Worm (Caenorhabditis elegans) whole organism, L2 larva: Measurements from ENCODE around the gene srb-16.

Source experiments
- dmd-4 ChIP-seq: sonication (generic microtip); optimal IDR thresholded peaks from 2 replicates; lab custom pipeline; 2017; ENCODE audit warnings: missing biosample characterization, missing genetic modification characterization
- fos-1 ChIP-seq: fragments of 150-350 bp; optimal IDR thresholded peaks from 2 replicates; lab custom pipeline; 2014; ENCODE audit warnings: missing biosample characterization, missing genetic modification characterization
- gmeb-1 ChIP-seq: fragments of 150-350 bp; optimal IDR thresholded peaks from 2 replicates; lab custom pipeline; 2014; ENCODE audit warnings: missing biosample characterization, missing genetic modification characterization
- lin-13 ChIP-seq: fragments of 150-350 bp; optimal IDR thresholded peaks from 2 replicates; lab custom pipeline; 2014; ENCODE audit warnings: missing biosample characterization, missing genetic modification reagents, missing genetic modification characterization
- lin-39 ChIP-seq: fragments of 150-350 bp; optimal IDR thresholded peaks from 2 replicates; lab custom pipeline; 2014; ENCODE audit warnings: missing biosample characterization, missing genetic modification reagents, missing genetic modification characterization
- nhr-25 ChIP-seq: fragments of 150-350 bp; sonication (generic microtip); optimal IDR thresholded peaks from 3 replicates; lab custom pipeline; 2014; ENCODE audit warnings: missing biosample characterization, missing genetic modification characterization
- skn-1 ChIP-seq: sonication (generic microtip); optimal IDR thresholded peaks from 2 replicates; lab custom pipeline; 2017; ENCODE audit warnings: missing biosample characterization, missing genetic modification characterization
- ztf-11 ChIP-seq: sonication (generic microtip); optimal IDR thresholded peaks from 2 replicates; lab custom pipeline; 2017; ENCODE audit warnings: missing biosample characterization, missing genetic modification characterization
- ztf-4 ChIP-seq: fragments of 150-350 bp; optimal IDR thresholded peaks from 2 replicates; lab custom pipeline; 2014; ENCODE audit warnings: missing biosample characterization, missing genetic modification characterization

DNA sequence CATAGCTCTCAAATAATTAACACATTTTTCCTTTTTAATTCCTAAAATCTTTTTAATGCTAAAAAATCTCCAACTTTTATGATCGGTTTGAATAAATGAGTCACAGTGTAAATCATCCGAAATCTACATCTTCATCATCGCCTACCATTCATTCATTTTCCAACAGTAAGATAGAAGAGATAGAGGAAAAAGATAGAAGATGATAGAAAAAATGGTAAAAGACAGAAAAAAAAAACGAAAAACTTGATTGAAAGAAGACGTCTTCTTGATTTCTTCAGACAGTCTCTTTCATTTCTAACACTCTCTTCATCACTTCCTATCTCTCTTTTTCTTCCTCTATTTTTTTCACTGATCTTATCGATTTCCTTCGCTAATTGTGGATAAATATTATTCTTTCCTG lies 47.5 kb downstream of the srb-16 start:
- TF ChIP-seq nhr-25: no peak
- TF ChIP-seq skn-1 (tag; lab: Kevin White, UChicago): no peak
- TF ChIP-seq ztf-11 (tag; lab: Kevin White, UChicago): no peak
- TF ChIP-seq gmeb-1: no peak
- TF ChIP-seq ztf-4 (tag; lab: Kevin White, UChicago): no peak
- no peak for TF ChIP-seq lin-39 (tag; lab: Kevin White, UChicago)
- peak; percentile 34 for TF ChIP-seq fos-1 (tag; lab: Kevin White, UChicago)
- TF ChIP-seq lin-13 (GFP tag; lab: Kevin White, UChicago): no peak
- TF ChIP-seq dmd-4: no peak
